Fruit fly (Drosophila melanogaster): ENCODE measurements around the gene CG43783.

dm6 chr3L:8978678-8979413 lies 24.8 kb upstream of the CG43783 start:
- no peak for TF ChIP-seq EcR (GFP tag; optimal IDR thresholded peaks at IDR 0.05)
- TF ChIP-seq pan (optimal IDR thresholded peaks at IDR 0.05) = no peak

Measured in whole organism.